Fruit fly (Drosophila melanogaster): ENCODE data around the gene ltl.
A peak's percentile ranks its signal among the peaks of the same experiment; 100 is the strongest.

The ltl gene

dm6 chr3L:7521847-7522246, 3.0 kb downstream of the ltl start (continued):
- TF ChIP-seq peb (GFP tag; IDR thresholded peaks at IDR 0.05), result no peak
- TF ChIP-seq HLH54F (GFP tag; optimal IDR thresholded peaks at IDR 0.05), result no peak
- no peak for TF ChIP-seq CG11560 (tag; IDR thresholded peaks at IDR 0.05)
- TF ChIP-seq lmd (GFP tag; IDR thresholded peaks at IDR 0.05), result peak; percentile 37
- TF ChIP-seq MESR4 (GFP tag; optimal IDR thresholded peaks at IDR 0.05), result no peak
- peak; percentile 28; the same call in 1 of the 2 replicates for TF ChIP-seq E2f1 (GFP tag; IDR thresholded peaks at IDR 0.05)
- no peak for TF ChIP-seq knrl (GFP tag; IDR thresholded peaks at IDR 0.05; ENCODE audit: partially characterized antibody)
- TF ChIP-seq jing (GFP tag; optimal IDR thresholded peaks at IDR 0.05), result no peak
- TF ChIP-seq sd (tag; optimal IDR thresholded peaks at IDR 0.05), result no peak
- TF ChIP-seq CG9932 (GFP tag; IDR thresholded peaks at IDR 0.05), result no peak
- TF ChIP-seq C15 (GFP tag; IDR thresholded peaks at IDR 0.05), result no peak
- no peak for TF ChIP-seq inv (GFP tag; IDR thresholded peaks at IDR 0.05; ENCODE audit: partially characterized antibody)
- no peak for TF ChIP-seq CG17186 (GFP tag; optimal IDR thresholded peaks at IDR 0.05)
- no peak for TF ChIP-seq bab2 (GFP tag; optimal IDR thresholded peaks at IDR 0.05)
- TF ChIP-seq ftz-f1 (GFP tag; optimal IDR thresholded peaks at IDR 0.05), result no peak
- TF ChIP-seq CG14014 (GFP tag; IDR thresholded peaks at IDR 0.05), result peak; percentile 46; the same call in 1 of the 2 replicates
- TF ChIP-seq CTCF (GFP tag; optimal IDR thresholded peaks at IDR 0.05), result no peak
- TF ChIP-seq bigmax (GFP tag; optimal IDR thresholded peaks at IDR 0.05), result no peak
- TF ChIP-seq Ptx1 (GFP tag; IDR thresholded peaks at IDR 0.05), result peak; percentile 34; the same call in 1 of the 2 replicates
- no peak for TF ChIP-seq CG10147 (GFP tag; optimal IDR thresholded peaks at IDR 0.05)
- TF ChIP-seq Oli (tag; optimal IDR thresholded peaks at IDR 0.05), result peak; percentile 43
- no peak for TF ChIP-seq kah (GFP tag; optimal IDR thresholded peaks at IDR 0.05)
- TF ChIP-seq Atf-2 (GFP tag; optimal IDR thresholded peaks at IDR 0.05), result no peak
- no peak for TF ChIP-seq aop (GFP tag; IDR thresholded peaks at IDR 0.05)
- TF ChIP-seq Deaf1 (tag; optimal IDR thresholded peaks at IDR 0.05), result no peak
- TF ChIP-seq CG8359 (GFP tag; optimal IDR thresholded peaks at IDR 0.05; ENCODE audit: borderline replicate concordance), result no peak
- TF ChIP-seq CG10267 (tag; optimal IDR thresholded peaks at IDR 0.05), result no peak
- TF ChIP-seq sima (GFP tag; optimal IDR thresholded peaks at IDR 0.05), result no peak
- TF ChIP-seq CG13123 (GFP tag; optimal IDR thresholded peaks at IDR 0.05), result no peak
- TF ChIP-seq CG13775 (GFP tag; optimal IDR thresholded peaks at IDR 0.05), result no peak
- TF ChIP-seq CG3847 (GFP tag; IDR thresholded peaks at IDR 0.05), result no peak
- peak; percentile 60; the same call in 1 of the 3 replicates for TF ChIP-seq ci (GFP tag; IDR thresholded peaks at IDR 0.05)
- no peak for TF ChIP-seq CG7372 (GFP tag; IDR thresholded peaks at IDR 0.05)
- TF ChIP-seq dan (GFP tag; IDR thresholded peaks at IDR 0.05), result no peak
- no peak for TF ChIP-seq CG12769 (tag; optimal IDR thresholded peaks at IDR 0.05)
- no peak for TF ChIP-seq ac (GFP tag; optimal IDR thresholded peaks at IDR 0.05)
- no peak for TF ChIP-seq CG9609 (GFP tag; optimal IDR thresholded peaks at IDR 0.05)
- TF ChIP-seq CG17385 (GFP tag; optimal IDR thresholded peaks at IDR 0.05), result no peak
- TF ChIP-seq nerfin-1 (tag; optimal IDR thresholded peaks at IDR 0.05), result no peak
- TF ChIP-seq chm (GFP tag; IDR thresholded peaks at IDR 0.05), result no peak
- peak; percentile 45 for TF ChIP-seq sisA (GFP tag; IDR thresholded peaks at IDR 0.05)
- TF ChIP-seq onecut (GFP tag; IDR thresholded peaks at IDR 0.05), result no peak
- no peak for TF ChIP-seq CG4617 (GFP tag; optimal IDR thresholded peaks at IDR 0.05; ENCODE audit: borderline replicate concordance)
- no peak for TF ChIP-seq CG5245 (GFP tag; optimal IDR thresholded peaks at IDR 0.05)
- TF ChIP-seq Doc2 (GFP tag; IDR thresholded peaks at IDR 0.05), result no peak
- TF ChIP-seq eve (GFP tag; optimal IDR thresholded peaks at IDR 0.05), result no peak
- TF ChIP-seq CG7556 (GFP tag; optimal IDR thresholded peaks at IDR 0.05), result no peak
- no peak for TF ChIP-seq Ets97D (GFP tag; optimal IDR thresholded peaks at IDR 0.05)
- 0 out of 2 replicates have a peak, but pooled peaks have one; percentile 19 for TF ChIP-seq CG14441 (GFP tag; IDR thresholded peaks at IDR 0.05)
- no peak for TF ChIP-seq Scr (GFP tag; IDR thresholded peaks at IDR 0.05; ENCODE audit: partially characterized antibody)
- TF ChIP-seq CG10654 (GFP tag; optimal IDR thresholded peaks at IDR 0.05), result no peak
- no peak for TF ChIP-seq Antp (GFP tag; optimal IDR thresholded peaks at IDR 0.05)
- no peak for TF ChIP-seq sqz (GFP tag; optimal IDR thresholded peaks at IDR 0.05)
